Worm (Caenorhabditis elegans) whole organism, L3 larva: Measurements from ENCODE around the gene Y105C5B.1413.

Experiments used
- R02D3.7 ChIP-seq: fragments of 150-350 bp; optimal IDR thresholded peaks from 2 replicates; lab custom pipeline; 2014; ENCODE audit warnings: missing biosample characterization, missing genetic modification characterization
- ZK546.5 ChIP-seq: sonication (generic microtip); optimal IDR thresholded peaks from 2 replicates; lab custom pipeline; 2017; ENCODE audit warnings: missing biosample characterization, missing genetic modification characterization
- aly-2 ChIP-seq: fragments of 150-350 bp; optimal IDR thresholded peaks from 2 replicates; lab custom pipeline; 2014; ENCODE audit warnings: missing biosample characterization, missing genetic modification characterization
- ama-1 ChIP-seq: fragments of 150-350 bp; optimal IDR thresholded peaks from 2 replicates; lab custom pipeline; 2018
- ceh-16 ChIP-seq: sonication (generic microtip); optimal IDR thresholded peaks from 2 replicates; lab custom pipeline; 2017; ENCODE audit warnings: missing biosample characterization, missing genetic modification characterization
- ceh-28 ChIP-seq: fragments of 150-350 bp; optimal IDR thresholded peaks from 2 replicates; lab custom pipeline; 2014; ENCODE audit warnings: missing biosample characterization, missing genetic modification reagents, missing genetic modification characterization
- ceh-82 ChIP-seq: fragments of 150-350 bp; optimal IDR thresholded peaks from 2 replicates; lab custom pipeline; 2014; ENCODE audit warnings: missing biosample characterization, missing genetic modification characterization
- egl-27 ChIP-seq: sonication (generic microtip); optimal IDR thresholded peaks from 4 replicates; lab custom pipeline; 2017; ENCODE audit warnings: missing biosample characterization, missing genetic modification reagents, missing genetic modification characterization
- elt-1 ChIP-seq: fragments of 150-350 bp; optimal IDR thresholded peaks from 2 replicates; lab custom pipeline; 2014; ENCODE audit warnings: missing biosample characterization, missing genetic modification characterization
- elt-2 ChIP-seq: sonication (generic microtip); optimal IDR thresholded peaks from 2 replicates; lab custom pipeline; 2016; ENCODE audit warnings: missing genetic modification reagents, mild to moderate bottlenecking, missing genetic modification characterization, missing compliant biosample characterization
- elt-3 ChIP-seq, 3 experiments: fragments of 150-350 bp in 1 of 3; sonication (generic microtip) in 2 of 3; optimal IDR thresholded peaks; 2 replicates in 2 of 3; 4 replicates in 1 of 3; lab custom pipeline; 2014 to 2017; ENCODE audit warnings: missing biosample characterization in 3 of 3, missing genetic modification characterization in 3 of 3
- fkh-10 ChIP-seq: sonication (generic microtip); optimal IDR thresholded peaks from 2 replicates; lab custom pipeline; 2017; ENCODE audit warnings: missing biosample characterization, missing genetic modification reagents, missing genetic modification characterization
- fkh-2 ChIP-seq: fragments of 150-350 bp; optimal IDR thresholded peaks from 2 replicates; lab custom pipeline; 2014; ENCODE audit warnings: missing biosample characterization, missing genetic modification reagents, missing genetic modification characterization
- jun-1 ChIP-seq: fragments of 150-350 bp; optimal IDR thresholded peaks from 2 replicates; lab custom pipeline; 2014; ENCODE audit warnings: missing biosample characterization, missing genetic modification reagents, missing genetic modification characterization
- lin-15B ChIP-seq: fragments of 150-350 bp; optimal IDR thresholded peaks from 2 replicates; lab custom pipeline; 2014; ENCODE audit warnings: missing biosample characterization, missing genetic modification characterization
- lsy-12 ChIP-seq: sonication (generic microtip); optimal IDR thresholded peaks from 2 replicates; lab custom pipeline; 2016; ENCODE audit warnings: mild to moderate bottlenecking, missing genetic modification characterization, missing compliant biosample characterization
- mdl-1 ChIP-seq: fragments of 150-350 bp; optimal IDR thresholded peaks from 2 replicates; lab custom pipeline; 2014; ENCODE audit warnings: missing biosample characterization, missing genetic modification characterization
- mml-1 ChIP-seq: fragments of 150-350 bp; sonication (generic microtip); optimal IDR thresholded peaks from 3 replicates; lab custom pipeline; 2014; ENCODE audit warnings: missing biosample characterization, missing genetic modification characterization
- nfya-1 ChIP-seq: sonication (generic microtip); optimal IDR thresholded peaks from 2 replicates; lab custom pipeline; 2017; ENCODE audit warnings: missing genetic modification characterization, mild to moderate bottlenecking, missing compliant biosample characterization, antibody characterized with exemption, moderate library complexity; ENCODE audit not compliant: insufficient read depth
- nhr-23 ChIP-seq: fragments of 150-350 bp; optimal IDR thresholded peaks from 2 replicates; lab custom pipeline; 2014; ENCODE audit warnings: missing biosample characterization, missing genetic modification reagents, missing genetic modification characterization
- nhr-25 ChIP-seq: sonication (generic microtip); optimal IDR thresholded peaks from 2 replicates; lab custom pipeline; 2017; ENCODE audit warnings: missing biosample characterization, missing genetic modification characterization
- nhr-43 ChIP-seq: sonication (generic microtip); optimal IDR thresholded peaks from 2 replicates; lab custom pipeline; 2016; ENCODE audit warnings: mild to moderate bottlenecking, missing genetic modification characterization, missing compliant biosample characterization; ENCODE audit not compliant: poor library complexity, severe bottlenecking
- nhr-76 ChIP-seq: fragments of 150-350 bp; sonication (generic microtip); optimal IDR thresholded peaks from 5 replicates; lab custom pipeline; 2014; ENCODE audit warnings: missing biosample characterization, missing genetic modification characterization
- nhr-77 ChIP-seq: fragments of 150-350 bp; optimal IDR thresholded peaks from 2 replicates; lab custom pipeline; 2014; ENCODE audit warnings: missing biosample characterization, missing genetic modification characterization
- pha-4 ChIP-seq: fragments of 150-350 bp; optimal IDR thresholded peaks from 2 replicates; lab custom pipeline; 2014; ENCODE audit warnings: missing biosample characterization, missing genetic modification reagents, missing genetic modification characterization
- pqm-1 ChIP-seq: fragments of 150-350 bp; optimal IDR thresholded peaks from 2 replicates; lab custom pipeline; 2017; ENCODE audit warnings: missing biosample characterization, missing genetic modification characterization, inconsistent platforms
- sea-2 ChIP-seq: fragments of 150-350 bp; sonication (generic microtip); optimal IDR thresholded peaks from 4 replicates; lab custom pipeline; 2014; ENCODE audit warnings: missing biosample characterization, missing genetic modification reagents, missing genetic modification characterization
- skn-1 ChIP-seq: fragments of 150-350 bp; optimal IDR thresholded peaks from 2 replicates; lab custom pipeline; 2014; ENCODE audit warnings: missing biosample characterization, missing genetic modification characterization
- snpc-4 ChIP-seq: fragments of 150-350 bp; optimal IDR thresholded peaks from 2 replicates; lab custom pipeline; 2014; ENCODE audit warnings: missing biosample characterization, missing genetic modification characterization
- unc-62 ChIP-seq: fragments of 150-350 bp; sonication (generic microtip); optimal IDR thresholded peaks from 4 replicates; lab custom pipeline; 2014; ENCODE audit warnings: missing biosample characterization, missing genetic modification reagents, missing genetic modification characterization
- zag-1 ChIP-seq: fragments of 150-350 bp; optimal IDR thresholded peaks from 2 replicates; lab custom pipeline; 2014; ENCODE audit warnings: missing biosample characterization, missing genetic modification characterization

Y105C5B.1413 gene

ce11 chrIV:16176808-16177207 lies 7.6 kb downstream of the Y105C5B.1413 start:
- no peak for TF ChIP-seq elt-1
- TF ChIP-seq pha-4 (tag; lab: Kevin White, UChicago) = peak; percentile 36
- peak; percentile 30 for TF ChIP-seq elt-2 (tag; lab: Kevin White, UChicago)
- TF ChIP-seq, all 47 proteins: peak for 2

DNA sequence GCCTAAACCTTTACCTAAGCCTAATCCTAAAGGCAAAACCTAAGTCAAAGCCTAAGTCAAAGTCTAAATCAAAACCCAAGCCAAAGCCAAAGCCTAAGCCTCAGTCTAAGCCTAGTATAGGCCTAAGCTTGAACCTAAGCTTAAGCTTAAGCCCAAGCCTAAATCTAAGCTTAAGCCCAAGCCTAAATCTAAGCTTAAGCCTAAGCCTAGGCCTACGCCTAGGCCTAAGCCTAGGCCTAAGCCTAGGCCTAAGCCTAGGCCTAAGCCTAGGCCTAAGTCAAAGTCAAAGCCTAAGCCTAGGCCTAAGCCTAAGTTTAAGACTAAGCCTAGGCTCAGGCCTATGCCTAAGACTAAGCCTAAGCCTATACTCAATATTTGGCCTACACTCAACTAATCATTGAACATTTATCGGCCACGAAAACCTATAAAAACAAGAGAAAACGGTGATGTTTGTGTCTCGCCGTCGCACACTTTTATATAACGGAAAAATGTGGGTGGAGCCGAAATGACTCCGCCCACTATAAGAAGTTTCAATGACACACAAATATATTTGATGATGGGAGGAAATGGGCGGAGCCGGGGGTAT lies 11.5 kb downstream of the Y105C5B.1413 start:
- peak; percentile 76 for TF ChIP-seq ama-1 (lab: Kevin White, UChicago)
- TF ChIP-seq ceh-16 (tag; lab: Kevin White, UChicago) = no peak
- no peak for TF ChIP-seq elt-1
- TF ChIP-seq elt-3 (tag; optimal IDR thresholded peaks at IDR 0.05; lab: Kevin White, UChicago) = no peak
- no peak for TF ChIP-seq nhr-76 (tag; lab: Kevin White, UChicago)
- no peak for TF ChIP-seq skn-1
- no peak for TF ChIP-seq lin-15B (tag; lab: Kevin White, UChicago)
- no peak for TF ChIP-seq nhr-25 (tag; lab: Kevin White, UChicago)

ce11 chrIV:16171326-16171725 lies 13.1 kb downstream of the Y105C5B.1413 start:
- TF ChIP-seq nhr-23 (tag; lab: Kevin White, UChicago) (peak; percentile 25), ceh-82 (tag; lab: Kevin White, UChicago) (no peak), pqm-1 (peak; percentile 61), sea-2 (GFP tag; lab: Kevin White, UChicago) (no peak), nhr-43 (tag; lab: Kevin White, UChicago) (peak; percentile 39), mml-1 (tag; lab: Kevin White, UChicago) (peak; percentile 83), elt-2 (tag; lab: Kevin White, UChicago) (peak; percentile 62), ama-1 (lab: Kevin White, UChicago) (peak; percentile 74), aly-2 (tag; lab: Kevin White, UChicago) (no peak)

- TF ChIP-seq fkh-2 (tag; lab: Kevin White, UChicago) = no peak
- peak; percentile 65 for TF ChIP-seq pqm-1
- TF ChIP-seq skn-1 = no peak
- TF ChIP-seq unc-62 (GFP tag; lab: Kevin White, UChicago) = no peak
- TF ChIP-seq ZK546.5 (tag; lab: Kevin White, UChicago) = no peak
- TF ChIP-seq snpc-4 (tag; lab: Kevin White, UChicago) = no peak
- no peak for TF ChIP-seq elt-1
- peak; percentile 92 for TF ChIP-seq elt-2 (tag; lab: Kevin White, UChicago)
- TF ChIP-seq zag-1 (tag; lab: Kevin White, UChicago) = no peak
- peak; percentile 57 for TF ChIP-seq nhr-23 (tag; lab: Kevin White, UChicago)
- TF ChIP-seq nfya-1 (tag; lab: Kevin White, UChicago) = peak; percentile 23
- no peak for TF ChIP-seq egl-27 (tag; lab: Kevin White, UChicago)
- TF ChIP-seq ama-1 (lab: Kevin White, UChicago) = peak; percentile 86
- peak; percentile 28 for TF ChIP-seq pha-4 (tag; lab: Kevin White, UChicago)
- TF ChIP-seq nhr-43 (tag; lab: Kevin White, UChicago) = peak; percentile 67
- no peak for TF ChIP-seq mdl-1 (tag; lab: Kevin White, UChicago)
- peak; percentile 73 for TF ChIP-seq jun-1 (tag; lab: Kevin White, UChicago)
Observed at ce11 chrIV:16170606-16171033, 13.8 kb downstream of the Y105C5B.1413 start, which contains the start of gene gln-3. Gene gln-3 (minus strand): TSS chrIV:16170678.

DNA sequence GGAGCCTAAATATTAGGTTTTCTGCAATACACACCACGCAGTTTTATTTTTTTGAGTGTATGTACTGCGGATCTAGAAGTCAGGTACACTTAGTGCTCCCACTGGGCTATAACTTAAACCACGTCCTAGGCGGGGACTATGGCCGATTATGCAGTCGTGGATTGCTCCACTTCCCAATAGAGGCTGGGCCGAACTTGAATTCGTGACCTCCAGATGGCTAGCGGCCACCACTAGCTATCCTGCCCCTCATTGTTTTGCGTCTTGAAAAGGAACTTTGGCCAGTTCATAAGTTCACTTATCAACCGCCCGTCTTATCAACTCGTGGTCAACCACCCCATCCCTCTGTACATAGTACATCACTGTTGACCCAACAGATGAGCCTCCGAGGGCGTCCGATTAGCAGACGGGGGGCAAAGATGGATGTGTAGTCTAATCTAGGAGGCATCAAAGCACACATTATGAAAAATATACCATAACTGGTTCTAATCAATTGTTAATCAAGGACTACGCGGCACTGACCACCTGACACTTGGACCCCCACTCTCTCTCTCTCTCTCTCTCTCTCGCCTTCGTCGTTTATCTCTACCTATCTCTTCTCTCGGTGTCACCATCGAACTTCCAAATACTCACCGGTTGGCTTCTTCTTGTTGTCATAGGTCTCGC lies 14.8 kb downstream of the Y105C5B.1413 start:
- TF ChIP-seq ama-1 (lab: Kevin White, UChicago) (peak; percentile 95), mml-1 (tag; lab: Kevin White, UChicago) (no peak), fkh-10 (GFP tag; lab: Kevin White, UChicago) (no peak), nhr-23 (tag; lab: Kevin White, UChicago) (peak; percentile 58), pqm-1 (peak; percentile 47), nhr-43 (tag; lab: Kevin White, UChicago) (peak; percentile 84), pha-4 (tag; lab: Kevin White, UChicago) (peak; percentile 51), ceh-28 (tag; lab: Kevin White, UChicago) (peak; percentile 6), zag-1 (tag; lab: Kevin White, UChicago) (no peak), elt-2 (tag; lab: Kevin White, UChicago) (peak; percentile 61), R02D3.7 (tag; lab: Kevin White, UChicago) (peak; percentile 15), lsy-12 (tag; lab: Kevin White, UChicago) (no peak), nhr-25 (tag; lab: Kevin White, UChicago) (peak; percentile 35), nfya-1 (tag; lab: Kevin White, UChicago) (peak; percentile 23), nhr-77 (tag; lab: Kevin White, UChicago) (no peak)
